Fruit fly (Drosophila melanogaster) whole organism, prepupa: ENCODE measurements around the gene CG9396.

ENCODE experiments used
- Blimp-1 ChIP-seq: fragments of 200-800 bp; sonication (Bioruptor generic); optimal IDR thresholded peaks from 3 replicates; lab custom pipeline; 2017; ENCODE audit warnings: missing biosample characterization, missing genetic modification characterization, mild to moderate bottlenecking, moderate library complexity, missing genetic modification reagents
- CG10669 ChIP-seq: fragments of 200-800 bp; sonication (Bioruptor generic); optimal IDR thresholded peaks from 3 replicates; lab custom pipeline; 2018; ENCODE audit warnings: missing biosample characterization, mild to moderate bottlenecking, missing genetic modification characterization, moderate library complexity
- Gug ChIP-seq: fragments of 200-800 bp; sonication (Bioruptor generic); IDR thresholded peaks from 2 replicates; pipeline ENCODE4 v1.3.6; 2022; ENCODE audit warnings: missing biosample characterization, missing genetic modification characterization
- Lpt ChIP-seq: fragments of 200-800 bp; sonication (Bioruptor generic); optimal IDR thresholded peaks from 3 replicates; lab custom pipeline; 2016; ENCODE audit warnings: missing biosample characterization, missing genetic modification characterization
- net ChIP-seq: fragments of 200-800 bp; sonication (Bioruptor generic); optimal IDR thresholded peaks from 3 replicates; lab custom pipeline; 2016; ENCODE audit warnings: missing biosample characterization, missing genetic modification characterization
- vri ChIP-seq: fragments of 200-800 bp; sonication (Bioruptor generic); optimal IDR thresholded peaks from 3 replicates; lab custom pipeline; 2016; ENCODE audit warnings: missing biosample characterization, mild to moderate bottlenecking, missing genetic modification characterization

DNA sequence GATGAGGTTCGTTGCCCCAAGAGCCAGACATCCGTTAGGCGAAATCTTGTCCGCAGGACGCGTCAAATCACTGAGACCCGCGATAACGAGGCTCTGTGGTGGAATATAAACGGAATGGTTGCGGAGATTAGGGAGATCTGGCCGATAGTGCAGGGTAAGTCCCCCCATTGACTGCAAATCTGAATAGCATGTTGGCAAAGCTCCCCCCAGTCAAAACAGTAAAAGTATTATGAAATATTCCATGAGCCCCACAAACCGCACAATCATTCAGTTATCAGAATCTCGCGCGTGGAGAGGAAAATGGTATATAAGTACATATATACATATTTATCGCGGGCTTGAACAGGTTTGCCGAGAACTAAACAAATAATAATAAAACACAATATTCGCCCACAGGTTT is 766 bp downstream of the CG9396 start:
- TF ChIP-seq Lpt (GFP tag; lab: Kevin White, UChicago) = no peak
- no peak for TF ChIP-seq CG10669 (GFP tag; lab: Kevin White, UChicago)
- peak; percentile 80 for TF ChIP-seq vri (GFP tag; lab: Kevin White, UChicago)
- TF ChIP-seq net = no peak
- TF ChIP-seq Gug (GFP tag; lab: Robert Waterston, UW) = no peak
- no peak for TF ChIP-seq Blimp-1
